Worm (Caenorhabditis elegans): ENCODE results near the gene nlp-35.

DNA sequence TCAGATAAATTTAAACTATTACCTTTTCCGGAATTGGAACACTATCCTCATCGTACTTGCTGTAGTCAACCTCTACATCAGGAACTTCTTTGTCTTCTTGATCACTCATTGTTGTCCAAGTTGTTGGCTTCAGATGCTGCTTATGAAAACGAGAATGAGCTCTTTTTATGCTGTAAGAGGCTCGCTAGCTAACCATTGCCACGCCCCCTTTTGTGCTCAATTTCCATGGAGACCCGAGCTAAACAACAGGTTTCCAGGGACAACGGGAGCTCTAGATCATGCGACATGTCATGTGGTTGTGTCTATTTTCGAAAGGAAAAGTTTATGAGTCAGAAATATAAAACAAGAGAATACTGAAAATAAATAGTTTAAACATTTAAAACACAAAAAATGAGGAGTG, 8.3 kb downstream of the nlp-35 start, which contains the start of gene C33A12.4:
- TF ChIP-seq egl-5 (tag; optimal IDR thresholded peaks at IDR 0.05) (no peak), eor-1 (tag; optimal IDR thresholded peaks at IDR 0.05) (no peak), mdl-1 (tag; optimal IDR thresholded peaks at IDR 0.05) (no peak), nhr-237 (tag; optimal IDR thresholded peaks at IDR 0.05) (no peak), zag-1 (tag; optimal IDR thresholded peaks at IDR 0.05) (no peak), nhr-25 (tag; optimal IDR thresholded peaks at IDR 0.05) (no peak), elt-2 (tag; optimal IDR thresholded peaks at IDR 0.05) (no peak), ztf-4 (tag; optimal IDR thresholded peaks at IDR 0.05) (no peak), egl-27 (tag; optimal IDR thresholded peaks at IDR 0.05) (no peak), aly-2 (tag; optimal IDR thresholded peaks at IDR 0.05) (no peak), unc-62 (GFP tag; optimal IDR thresholded peaks at IDR 0.05) (no peak), ceh-82 (tag; optimal IDR thresholded peaks at IDR 0.05) (no peak)

Measured in whole organism, L3 larva.